Fruit fly (Drosophila melanogaster) whole organism, wandering third instar larva: ENCODE measurements around the gene Zip88E.

Experiments
- CG32264 ChIP-seq: fragments of 200-800 bp; sonication (Bioruptor generic); optimal IDR thresholded peaks from 2 replicates; lab custom pipeline; 2016; ENCODE audit warnings: missing biosample characterization, missing genetic modification characterization
- CG9705 ChIP-seq: fragments of 200-800 bp; sonication (Bioruptor generic); optimal IDR thresholded peaks from 2 replicates; lab custom pipeline; 2018; ENCODE audit warnings: missing biosample characterization, mild to moderate bottlenecking, missing genetic modification characterization
- GATAd ChIP-seq: sonication (Bioruptor generic); optimal IDR thresholded peaks from 2 replicates; lab custom pipeline; 2016; ENCODE audit warnings: missing biosample characterization, missing genetic modification characterization
- HLH106 ChIP-seq: fragments of 200-800 bp; optimal IDR thresholded peaks from 3 replicates; lab custom pipeline; 2019; ENCODE audit warnings: missing biosample characterization, mild to moderate bottlenecking, missing genetic modification characterization, moderate library complexity
- Hnf4 ChIP-seq: fragments of 200-800 bp; sonication (Bioruptor generic); optimal IDR thresholded peaks from 2 replicates; lab custom pipeline; 2016; ENCODE audit warnings: missing biosample characterization, mild to moderate bottlenecking, missing genetic modification characterization
- Hr78 ChIP-seq: fragments of >200 bp; optimal IDR thresholded peaks from 2 replicates; lab custom pipeline; 2017; ENCODE audit warnings: missing biosample characterization, missing genetic modification characterization
- Hr83 ChIP-seq: fragments of 200-300 bp; sonication (Bioruptor generic); optimal IDR thresholded peaks from 2 replicates; lab custom pipeline; 2016; ENCODE audit warnings: missing biosample characterization, mild to moderate bottlenecking, missing genetic modification characterization, moderate library complexity; ENCODE audit not compliant: poor library complexity, severe bottlenecking
- Jra ChIP-seq: sonication (Bioruptor generic); optimal IDR thresholded peaks from 2 replicates; lab custom pipeline; 2016; ENCODE audit warnings: missing biosample characterization, missing genetic modification characterization
- Mio ChIP-seq: sonication (Bioruptor generic); optimal IDR thresholded peaks from 2 replicates; lab custom pipeline; 2016; ENCODE audit warnings: missing biosample characterization, missing genetic modification characterization
- N ChIP-seq: fragments of >200 bp; optimal IDR thresholded peaks from 2 replicates; lab custom pipeline; 2018; ENCODE audit warnings: missing biosample characterization, missing external identifiers, missing genetic modification characterization
- OdsH ChIP-seq: fragments of 200-800 bp; sonication (Bioruptor generic); optimal IDR thresholded peaks from 2 replicates; lab custom pipeline; 2016; ENCODE audit warnings: missing biosample characterization, mild to moderate bottlenecking, missing genetic modification characterization
- Rel ChIP-seq, 2 experiments: fragments of 200-800 bp; sonication (Bioruptor generic) in 1 of 2; optimal IDR thresholded peaks; 2 replicates in 1 of 2; 3 replicates in 1 of 2; lab custom pipeline; 2016 to 2019; ENCODE audit warnings: mild to moderate bottlenecking in 2 of 2, missing biosample characterization in 2 of 2, missing genetic modification characterization in 2 of 2, moderate library complexity in 1 of 2
- Sp1 ChIP-seq: fragments of 200-800 bp; sonication (Bioruptor generic); optimal IDR thresholded peaks from 3 replicates; lab custom pipeline; 2019; ENCODE audit warnings: missing biosample characterization, mild to moderate bottlenecking, missing genetic modification characterization, moderate library complexity
- Vsx2 ChIP-seq: fragments of 200-300, 225-300 bp; sonication (Bioruptor generic); optimal IDR thresholded peaks from 2 replicates; lab custom pipeline; 2018; ENCODE audit warnings: missing biosample characterization, missing genetic modification characterization; ENCODE audit not compliant: partially characterized antibody
- br ChIP-seq: fragments of 200-800 bp; sonication (Bioruptor generic); optimal IDR thresholded peaks from 2 replicates; lab custom pipeline; 2016; ENCODE audit warnings: missing biosample characterization, missing genetic modification characterization
- brk ChIP-seq: fragments of 200-800 bp; sonication (Bioruptor generic); optimal IDR thresholded peaks from 2 replicates; lab custom pipeline; 2016; ENCODE audit warnings: missing biosample characterization, mild to moderate bottlenecking, missing genetic modification characterization
- dl ChIP-seq, 2 experiments: fragments of 175-275, 200-275 bp in 1 of 2; fragments of 200-275 bp in 1 of 2; sonication (Bioruptor generic); optimal IDR thresholded peaks; lab custom pipeline; 2018; ENCODE audit warnings: mild to moderate bottlenecking in 2 of 2, missing biosample characterization in 2 of 2, missing genetic modification characterization in 2 of 2, moderate library complexity in 2 of 2; ENCODE audit not compliant: partially characterized antibody in 2 of 2, insufficient read depth in 1 of 2
- dsf ChIP-seq: sonication (Bioruptor generic); optimal IDR thresholded peaks from 2 replicates; lab custom pipeline; 2016; ENCODE audit warnings: missing biosample characterization, missing genetic modification characterization, borderline replicate concordance
- ey ChIP-seq: fragments of 200-800 bp; sonication (Bioruptor generic); optimal IDR thresholded peaks from 2 replicates; lab custom pipeline; 2016; ENCODE audit warnings: missing biosample characterization, missing genetic modification characterization
- foxo ChIP-seq, 2 experiments: fragments of 200-800 bp; sonication (Bioruptor generic); optimal IDR thresholded peaks; 2 replicates in 1 of 2; 3 replicates in 1 of 2; lab custom pipeline; 2016 to 2017; ENCODE audit warnings: missing biosample characterization in 2 of 2, missing genetic modification characterization in 2 of 2
- h ChIP-seq: fragments of 200-800 bp; sonication (Bioruptor generic); optimal IDR thresholded peaks from 3 replicates; lab custom pipeline; 2016; ENCODE audit warnings: missing biosample characterization, mild to moderate bottlenecking, missing genetic modification characterization
- jim ChIP-seq: fragments of 175-275, 200-325 bp; sonication (Bioruptor generic); optimal IDR thresholded peaks from 2 replicates; lab custom pipeline; 2016; ENCODE audit warnings: missing biosample characterization, mild to moderate bottlenecking, missing genetic modification characterization
- pan ChIP-seq: fragments of >200 bp; optimal IDR thresholded peaks from 2 replicates; lab custom pipeline; 2017
- psq ChIP-seq: fragments of 200-800 bp; sonication (Bioruptor generic); optimal IDR thresholded peaks from 3 replicates; lab custom pipeline; 2017; ENCODE audit warnings: missing biosample characterization, mild to moderate bottlenecking, missing genetic modification characterization, moderate library complexity
- rgr ChIP-seq: fragments of 200-800 bp; sonication (Bioruptor generic); optimal IDR thresholded peaks from 3 replicates; lab custom pipeline; 2016; ENCODE audit warnings: missing biosample characterization, mild to moderate bottlenecking, missing genetic modification characterization
- sv ChIP-seq: fragments of 200-800 bp; sonication (Bioruptor generic); optimal IDR thresholded peaks from 3 replicates; lab custom pipeline; 2016; ENCODE audit warnings: missing biosample characterization, missing genetic modification characterization
- tai ChIP-seq: sonication (Bioruptor generic); optimal IDR thresholded peaks from 2 replicates; lab custom pipeline; 2016; ENCODE audit warnings: missing biosample characterization, missing genetic modification characterization
- usp ChIP-seq: fragments of >200 bp; optimal IDR thresholded peaks from 2 replicates; lab custom pipeline; 2017; ENCODE audit warnings: missing biosample characterization, missing genetic modification characterization
- woc ChIP-seq: sonication (Bioruptor generic); optimal IDR thresholded peaks from 2 replicates; lab custom pipeline; 2016; ENCODE audit warnings: missing biosample characterization, mild to moderate bottlenecking, missing genetic modification characterization

Gene Zip88E

DNA sequence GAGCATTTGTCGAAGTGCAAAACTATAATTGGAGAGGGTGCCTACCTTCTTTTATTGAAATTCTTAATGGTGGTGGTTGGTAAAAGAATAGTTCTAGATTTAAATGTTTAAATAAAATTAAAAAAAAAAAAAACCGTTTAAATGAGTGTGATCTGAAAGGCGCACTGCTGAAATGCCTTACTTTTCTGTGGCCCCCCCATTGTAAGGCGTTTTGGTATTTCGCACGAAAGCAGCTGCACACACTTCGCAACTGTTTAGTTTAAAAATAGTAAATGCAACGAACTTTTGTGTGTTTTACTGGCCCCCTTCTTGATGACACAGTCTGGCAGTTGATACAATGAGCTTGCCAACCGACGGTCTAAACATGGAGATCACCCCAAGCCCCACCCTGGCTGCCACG, at the start of gene Zip88E, which contains the start of gene CG14864:
Gene Zip88E (plus strand): TSS at position 237 of the 400 bp plus-strand sequence.
Gene CG14864 (minus strand): TSS at position 113 of the 400 bp plus-strand sequence.
- no peak for TF ChIP-seq Jra
- peak; percentile 22 for TF ChIP-seq Hr83

DNA sequence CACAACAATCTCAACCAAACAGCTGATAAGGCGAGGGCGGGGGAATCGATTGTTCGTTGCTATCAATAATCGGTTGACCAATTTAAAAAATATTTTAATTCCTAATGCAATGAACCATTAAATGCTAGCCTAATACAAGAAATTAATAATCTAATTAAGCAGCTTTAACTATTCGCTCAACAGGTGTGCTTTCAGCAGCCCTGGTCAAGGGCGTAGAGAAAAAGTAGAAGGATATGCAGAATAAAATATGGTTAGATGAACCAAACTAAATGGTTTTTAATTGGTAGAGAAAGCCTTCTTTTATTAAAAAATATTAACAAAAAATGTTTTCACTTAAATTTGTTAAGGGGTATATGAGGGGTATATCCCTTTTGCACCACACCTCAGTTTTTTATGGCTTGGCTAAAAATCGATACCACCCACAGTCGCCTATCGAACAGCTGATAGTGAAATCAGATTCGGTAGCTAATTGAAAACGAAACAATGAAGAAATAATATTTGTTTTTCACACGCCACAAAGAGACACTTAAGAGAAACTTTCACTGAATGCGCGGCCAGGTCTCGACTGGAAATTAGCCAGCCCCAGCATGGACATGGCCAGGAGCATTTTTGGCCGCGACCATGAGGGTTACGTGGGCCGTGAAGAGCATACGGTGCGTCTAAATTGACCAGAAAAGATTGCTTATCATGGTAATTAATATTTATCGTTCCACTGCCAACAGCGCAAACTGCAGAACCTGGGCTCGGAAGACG, 49.5 kb upstream of the Zip88E start, which contains the start of the genes SIDL and CG12241:
Gene SIDL (minus strand): TSS at position 51 of the 753 bp plus-strand sequence.
Gene CG12241 (plus strand): TSS at position 433 of the 753 bp plus-strand sequence.
- peak; percentile 9 for TF ChIP-seq GATAd (GFP tag; lab: Kevin White, UChicago)
- no peak for TF ChIP-seq tai
- peak; percentile 71 for TF ChIP-seq rgr (GFP tag; lab: Kevin White, UChicago)
- TF ChIP-seq CG32264, result peak; percentile 83
- peak; percentile 72 for TF ChIP-seq CG9705 (GFP tag; lab: Kevin White, UChicago)
- peak; percentile 63 for TF ChIP-seq sv (GFP tag; lab: Kevin White, UChicago)
- TF ChIP-seq Rel (GFP tag; optimal IDR thresholded peaks at IDR 0.05; lab: Kevin White, UChicago), result no peak
- TF ChIP-seq Rel (tag; optimal IDR thresholded peaks at IDR 0.05; lab: Kevin White, UChicago), result peak; percentile 74
- peak; percentile 67 for TF ChIP-seq psq (GFP tag; lab: Kevin White, UChicago)
- no peak for TF ChIP-seq jim
- no peak for TF ChIP-seq Vsx2 (GFP tag; lab: Kevin White, UChicago)
- TF ChIP-seq usp, result no peak
- TF ChIP-seq ey (GFP tag; lab: Kevin White, UChicago), result peak; percentile 77
- TF ChIP-seq HLH106 (tag; lab: Kevin White, UChicago), result peak; percentile 94
- no peak for TF ChIP-seq Hr83
- TF ChIP-seq Mio, result peak; percentile 41
- TF ChIP-seq h (GFP tag; lab: Kevin White, UChicago), result peak; percentile 95
- TF ChIP-seq dl (GFP tag; optimal IDR thresholded peaks at IDR 0.05; lab: Kevin White, UChicago; ENCODE audit: insufficient read depth in 1 of 2, partially characterized antibody in 2 of 2), result no peak
- TF ChIP-seq Sp1 (GFP tag; lab: Kevin White, UChicago), result peak; percentile 75
- peak; percentile 28 to 94 for TF ChIP-seq foxo (GFP tag; optimal IDR thresholded peaks at IDR 0.05; lab: Kevin White, UChicago)
- TF ChIP-seq OdsH (GFP tag; lab: Kevin White, UChicago), result peak; percentile 62

DNA sequence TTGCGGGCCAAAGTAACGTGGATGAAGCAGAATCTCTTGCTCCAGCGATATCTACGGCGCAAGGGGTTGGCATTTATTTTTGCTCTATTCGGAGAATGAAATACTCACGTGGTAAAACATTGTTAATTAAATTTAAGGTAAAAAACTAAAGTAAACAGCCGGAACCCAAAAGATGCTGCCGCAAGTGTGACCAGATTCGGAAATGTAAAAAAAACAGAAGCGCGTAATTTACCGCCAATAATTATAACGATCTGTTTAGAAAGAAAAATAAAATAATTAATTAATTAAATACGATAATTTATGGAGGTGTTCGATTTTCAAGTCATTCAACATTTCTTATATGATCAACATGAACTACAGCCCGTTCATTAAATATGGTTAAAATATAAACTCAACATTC, 45.5 kb upstream of the Zip88E start, which contains the start of gene Polr2G:
Gene Polr2G (minus strand): TSS at position 208 of the 400 bp plus-strand sequence.
- TF ChIP-seq N (GFP tag; lab: Kevin White, UChicago), result no peak
- TF ChIP-seq Hr83, result no peak
- no peak for TF ChIP-seq h (GFP tag; lab: Kevin White, UChicago)
- TF ChIP-seq dsf, result no peak
- no peak for TF ChIP-seq Jra
- no peak for TF ChIP-seq Mio
- TF ChIP-seq rgr (GFP tag; lab: Kevin White, UChicago), result no peak
- no peak for TF ChIP-seq Hnf4 (GFP tag; lab: Kevin White, UChicago)
- no peak for TF ChIP-seq brk
- no peak for TF ChIP-seq pan
- no peak for TF ChIP-seq br (GFP tag; lab: Kevin White, UChicago)
- no peak for TF ChIP-seq Rel (GFP tag; optimal IDR thresholded peaks at IDR 0.05; lab: Kevin White, UChicago)
- TF ChIP-seq Rel (tag; optimal IDR thresholded peaks at IDR 0.05; lab: Kevin White, UChicago), result no peak

DNA sequence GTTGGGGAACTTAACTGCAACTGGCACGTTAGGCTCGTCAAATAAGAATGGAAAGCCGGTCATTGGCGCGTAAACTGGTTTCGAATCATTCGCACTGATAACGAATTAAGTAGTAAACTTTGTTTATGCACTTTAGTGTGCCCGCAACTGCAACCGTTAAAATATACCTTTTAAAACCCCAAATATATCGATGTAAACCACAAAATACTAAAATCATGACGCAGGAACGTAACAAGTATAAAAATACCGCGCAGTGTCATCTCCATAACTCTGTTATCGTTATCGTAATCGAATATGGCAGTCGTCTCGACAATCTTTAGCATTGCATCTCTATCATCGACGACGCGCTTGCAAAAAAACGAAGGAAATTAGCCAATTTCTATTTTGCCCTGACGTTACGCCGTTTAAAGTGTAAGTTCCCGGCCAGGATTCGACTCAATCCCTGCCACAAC, 43.2 kb upstream of the Zip88E start, which contains the start of the genes CG31344 and Caf1-55:
Gene CG31344 (minus strand): TSS at position 51 of the 452 bp plus-strand sequence.
Gene Caf1-55 (plus strand): TSS at position 298 of the 452 bp plus-strand sequence.
- TF ChIP-seq dsf (peak; percentile 19), CG9705 (GFP tag; lab: Kevin White, UChicago) (no peak), ey (GFP tag; lab: Kevin White, UChicago) (peak; percentile 10), Hr78 (no peak), woc (GFP tag; lab: Kevin White, UChicago) (no peak), br (GFP tag; lab: Kevin White, UChicago) (no peak), Mio (no peak), Jra (peak; percentile 50), OdsH (GFP tag; lab: Kevin White, UChicago) (no peak), CG32264 (no peak), sv (GFP tag; lab: Kevin White, UChicago) (no peak), Rel (GFP tag; optimal IDR thresholded peaks at IDR 0.05; lab: Kevin White, UChicago) (no peak), Rel (tag; optimal IDR thresholded peaks at IDR 0.05; lab: Kevin White, UChicago) (peak; percentile 70)
